Worm (Caenorhabditis elegans): Measurements from ENCODE around the gene tsp-5.
A peak's percentile ranks its signal among the peaks of the same experiment; 100 is the strongest.

The tsp-5 gene

ce11 chrIV:13591645-13592044 is at the start of gene tsp-5:
Gene tsp-5 (minus strand): TSS chrIV:13591745.
- TF ChIP-seq pha-4 (tag; optimal IDR thresholded peaks at IDR 0.05) (no peak), unc-42 (tag; optimal IDR thresholded peaks at IDR 0.05) (no peak), ceh-45 (GFP tag; IDR thresholded peaks at IDR 0.05) (no peak), zip-5 (tag; optimal IDR thresholded peaks at IDR 0.05) (no peak), pha-2 (tag; optimal IDR thresholded peaks at IDR 0.05) (no peak), pros-1 (tag; optimal IDR thresholded peaks at IDR 0.05) (no peak)

ce11 chrIV:13639027-13639426 is 47.5 kb upstream of the tsp-5 start, which contains the start of gene ugt-22:
Gene ugt-22 (plus strand): TSS chrIV:13639260.
- no peak for TF ChIP-seq pag-3 (tag; optimal IDR thresholded peaks at IDR 0.05; ENCODE audit: borderline replicate concordance)
- no peak for TF ChIP-seq madf-2 (tag; optimal IDR thresholded peaks at IDR 0.05)
- TF ChIP-seq ref-2 (tag; optimal IDR thresholded peaks at IDR 0.05) = no peak
- TF ChIP-seq unc-55 (GFP tag; optimal IDR thresholded peaks at IDR 0.05) = no peak
- TF ChIP-seq elt-2 (tag; optimal IDR thresholded peaks at IDR 0.05) = peak; percentile 67

ce11 chrIV:13636975-13637374 is 45.4 kb upstream of the tsp-5 start, which contains the start of gene C08F11.7:
Gene C08F11.7 (plus strand): TSS chrIV:13637275.
- TF ChIP-seq ceh-6 (GFP tag; optimal IDR thresholded peaks at IDR 0.05) = no peak
- no peak for TF ChIP-seq sox-2 (GFP tag; IDR thresholded peaks at IDR 0.05)
- no peak for TF ChIP-seq npax-4 (tag; optimal IDR thresholded peaks at IDR 0.05)
- no peak for TF ChIP-seq pha-2 (tag; optimal IDR thresholded peaks at IDR 0.05)
- TF ChIP-seq eyg-1 (tag; optimal IDR thresholded peaks at IDR 0.05) = no peak
- TF ChIP-seq lim-6 (tag; optimal IDR thresholded peaks at IDR 0.05) = no peak
- TF ChIP-seq ceh-48 (tag; optimal IDR thresholded peaks at IDR 0.05) = no peak

- TF ChIP-seq pha-2 (tag; optimal IDR thresholded peaks at IDR 0.05) = no peak
- no peak for TF ChIP-seq elt-4 (tag; optimal IDR thresholded peaks at IDR 0.05)
- TF ChIP-seq ceh-14 (tag; optimal IDR thresholded peaks at IDR 0.05) = no peak
- no peak for TF ChIP-seq T23F11.4 (GFP tag; optimal IDR thresholded peaks at IDR 0.05)
- no peak for TF ChIP-seq pros-1 (tag; optimal IDR thresholded peaks at IDR 0.05)
- no peak for TF ChIP-seq pqm-1 (tag; optimal IDR thresholded peaks at IDR 0.05)
- no peak for TF ChIP-seq hlh-8 (tag; optimal IDR thresholded peaks at IDR 0.05)
- no peak for TF ChIP-seq C38D4.7 (GFP tag; optimal IDR thresholded peaks at IDR 0.05)
- no peak for TF ChIP-seq ceh-2 (tag; optimal IDR thresholded peaks at IDR 0.05)
- TF ChIP-seq ceh-34 (tag; optimal IDR thresholded peaks at IDR 0.05) = no peak
- TF ChIP-seq tbx-2 (tag; optimal IDR thresholded peaks at IDR 0.05) = no peak
- no peak for TF ChIP-seq sdc-2 (tag; optimal IDR thresholded peaks at IDR 0.05)
- no peak for TF ChIP-seq ceh-48 (tag; optimal IDR thresholded peaks at IDR 0.05)
- no peak for TF ChIP-seq nfya-1 (tag; optimal IDR thresholded peaks at IDR 0.05)
These were observed 41.6 kb upstream of the tsp-5 start, which contains the start of gene fbxa-98 for ce11 chrIV:13633165-13633564. Gene fbxa-98 (plus strand): TSS chrIV:13633407.

- TF ChIP-seq sdc-2 (tag; optimal IDR thresholded peaks at IDR 0.05) (no peak), gmeb-2 (tag; optimal IDR thresholded peaks at IDR 0.05) (no peak), elt-2 (tag; optimal IDR thresholded peaks at IDR 0.05) (no peak), hlh-8 (tag; optimal IDR thresholded peaks at IDR 0.05) (no peak)
These were observed 41.1 kb upstream of the tsp-5 start for ce11 chrIV:13632613-13633012.

ce11 chrIV:13626469-13626868 is 34.9 kb upstream of the tsp-5 start, which contains the start of gene sru-21:
Gene sru-21 (plus strand): TSS chrIV:13626769.
- TF ChIP-seq ceh-34 (tag; optimal IDR thresholded peaks at IDR 0.05) = no peak
- no peak for TF ChIP-seq ets-4 (tag; optimal IDR thresholded peaks at IDR 0.05)
- no peak for TF ChIP-seq elt-4 (tag; optimal IDR thresholded peaks at IDR 0.05)

- TF ChIP-seq unc-42 (tag; optimal IDR thresholded peaks at IDR 0.05) = no peak
- TF ChIP-seq nhr-232 (tag; optimal IDR thresholded peaks at IDR 0.05) = no peak
- no peak for TF ChIP-seq nhr-11 (tag; optimal IDR thresholded peaks at IDR 0.05)
- TF ChIP-seq eyg-1 (tag; optimal IDR thresholded peaks at IDR 0.05) = no peak
- no peak for TF ChIP-seq ceh-45 (GFP tag; IDR thresholded peaks at IDR 0.05)
- TF ChIP-seq pha-2 (tag; optimal IDR thresholded peaks at IDR 0.05) = no peak
- no peak for TF ChIP-seq ceh-34 (tag; optimal IDR thresholded peaks at IDR 0.05)
- no peak for TF ChIP-seq hlh-15 (tag; optimal IDR thresholded peaks at IDR 0.05)
- TF ChIP-seq ztf-16 (tag; optimal IDR thresholded peaks at IDR 0.05) = no peak
- TF ChIP-seq fax-1 (tag; optimal IDR thresholded peaks at IDR 0.05) = no peak
- TF ChIP-seq ahr-1 (tag; optimal IDR thresholded peaks at IDR 0.05) = no peak
These were observed 32.0 kb upstream of the tsp-5 start, which contains the start of gene C08F11.1 for ce11 chrIV:13623533-13623932. Gene C08F11.1 (plus strand): TSS chrIV:13623833.
